Worm (Caenorhabditis elegans): Measurements from ENCODE around the gene thn-5.

Gene thn-5

ce11 chrIV:5230530-5230929 is at the start of gene thn-5:
thn-5 (plus strand) TSS chrIV:5230830.
- TF ChIP-seq lin-39 (tag; optimal IDR thresholded peaks at IDR 0.05) (no peak), ztf-11 (tag; optimal IDR thresholded peaks at IDR 0.05) (no peak), pha-4 (tag; optimal IDR thresholded peaks at IDR 0.05) (no peak), nhr-28 (tag; optimal IDR thresholded peaks at IDR 0.05) (no peak), elt-2 (tag; optimal IDR thresholded peaks at IDR 0.05) (no peak), nhr-43 (tag; optimal IDR thresholded peaks at IDR 0.05; ENCODE audit: poor library complexity, severe bottlenecking) (no peak), ceh-28 (tag; optimal IDR thresholded peaks at IDR 0.05) (no peak), ceh-16 (tag; optimal IDR thresholded peaks at IDR 0.05) (no peak), nhr-67 (tag; optimal IDR thresholded peaks at IDR 0.05) (no peak), nhr-76 (tag; optimal IDR thresholded peaks at IDR 0.05) (no peak), nfya-1 (tag; optimal IDR thresholded peaks at IDR 0.05; ENCODE audit: insufficient read depth) (no peak), elt-3 (tag; optimal IDR thresholded peaks at IDR 0.05) (no peak), nhr-12 (tag; optimal IDR thresholded peaks at IDR 0.05) (no peak), sea-2 (GFP tag; optimal IDR thresholded peaks at IDR 0.05) (no peak), tbx-2 (tag; optimal IDR thresholded peaks at IDR 0.05) (no peak)

DNA sequence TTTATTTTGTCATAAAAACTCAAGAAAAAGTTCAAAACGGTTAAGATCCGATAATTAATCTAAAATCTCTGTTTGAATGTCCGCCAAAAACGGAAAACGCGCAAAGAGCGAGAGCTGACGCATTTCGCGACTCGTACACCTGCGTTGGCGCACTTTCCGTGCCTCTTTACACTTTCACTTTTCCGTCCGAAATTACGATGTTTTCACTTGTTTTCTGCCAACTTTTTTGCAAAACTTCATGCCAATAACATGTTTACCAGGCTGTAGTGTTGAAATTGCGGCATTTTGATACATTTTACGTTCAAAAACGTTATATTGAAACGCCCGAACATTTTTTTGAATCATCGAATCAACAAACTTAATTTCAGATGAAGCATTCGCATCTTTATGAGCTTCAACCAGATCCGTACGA is 46.9 kb upstream of the thn-5 start, which contains the start of gene W03F8.4:
TSS of gene W03F8.4 (plus strand) at position 369 of the 412 bp plus-strand sequence.
- TF ChIP-seq zag-1 (tag; optimal IDR thresholded peaks at IDR 0.05) (no peak), ceh-28 (tag; optimal IDR thresholded peaks at IDR 0.05) (peak; percentile 87), elt-2 (tag; optimal IDR thresholded peaks at IDR 0.05) (peak; percentile 62), lsy-12 (tag; optimal IDR thresholded peaks at IDR 0.05) (peak; percentile 91), ceh-82 (tag; optimal IDR thresholded peaks at IDR 0.05) (peak; percentile 87), R02D3.7 (tag; optimal IDR thresholded peaks at IDR 0.05) (peak; percentile 88), nhr-12 (tag; optimal IDR thresholded peaks at IDR 0.05) (no peak), unc-62 (GFP tag; optimal IDR thresholded peaks at IDR 0.05) (no peak), mdl-1 (tag; optimal IDR thresholded peaks at IDR 0.05) (no peak), skn-1 (tag; optimal IDR thresholded peaks at IDR 0.05) (peak; percentile 84), nhr-23 (tag; optimal IDR thresholded peaks at IDR 0.05) (peak; percentile 97), nhr-76 (tag; optimal IDR thresholded peaks at IDR 0.05) (no peak), nhr-11 (tag; optimal IDR thresholded peaks at IDR 0.05) (peak; percentile 35), mml-1 (tag; optimal IDR thresholded peaks at IDR 0.05) (no peak), nhr-28 (tag; optimal IDR thresholded peaks at IDR 0.05) (no peak), ZK546.5 (tag; optimal IDR thresholded peaks at IDR 0.05) (no peak), nhr-237 (tag; optimal IDR thresholded peaks at IDR 0.05) (no peak), nhr-25 (tag; optimal IDR thresholded peaks at IDR 0.05) (peak; percentile 96), eor-1 (tag; optimal IDR thresholded peaks at IDR 0.05) (no peak), aly-2 (tag; optimal IDR thresholded peaks at IDR 0.05) (peak; percentile 28), ztf-4 (tag; optimal IDR thresholded peaks at IDR 0.05) (peak; percentile 74), nhr-77 (tag; optimal IDR thresholded peaks at IDR 0.05) (peak; percentile 74), egl-5 (tag; optimal IDR thresholded peaks at IDR 0.05) (peak; percentile 92), nhr-67 (tag; optimal IDR thresholded peaks at IDR 0.05) (no peak), jun-1 (tag; optimal IDR thresholded peaks at IDR 0.05) (peak; percentile 83), tbx-2 (tag; optimal IDR thresholded peaks at IDR 0.05) (peak; percentile 92), hmg-11 (tag; optimal IDR thresholded peaks at IDR 0.05) (peak; percentile 88), ceh-9 (tag; optimal IDR thresholded peaks at IDR 0.05) (no peak), unc-39 (tag; optimal IDR thresholded peaks at IDR 0.05) (no peak), snpc-4 (tag; optimal IDR thresholded peaks at IDR 0.05) (peak; percentile 93), nfya-1 (tag; optimal IDR thresholded peaks at IDR 0.05; ENCODE audit: insufficient read depth) (peak; percentile 91), sea-2 (GFP tag; optimal IDR thresholded peaks at IDR 0.05) (no peak), ztf-11 (tag; optimal IDR thresholded peaks at IDR 0.05) (no peak), daf-12 (tag; optimal IDR thresholded peaks at IDR 0.05) (no peak), elt-3 (tag; optimal IDR thresholded peaks at IDR 0.05) (peak in 1 of 3 experiments; percentile 49), lin-39 (tag; optimal IDR thresholded peaks at IDR 0.05) (peak; percentile 71), fos-1 (tag; optimal IDR thresholded peaks at IDR 0.05) (no peak), fkh-2 (tag; optimal IDR thresholded peaks at IDR 0.05) (no peak), nhr-43 (tag; optimal IDR thresholded peaks at IDR 0.05; ENCODE audit: poor library complexity, severe bottlenecking) (peak; percentile 91), pqm-1 (tag; optimal IDR thresholded peaks at IDR 0.05) (peak; percentile 42), lin-15B (tag; optimal IDR thresholded peaks at IDR 0.05) (peak; percentile 96), ceh-16 (tag; optimal IDR thresholded peaks at IDR 0.05) (no peak), fkh-10 (GFP tag; optimal IDR thresholded peaks at IDR 0.05) (no peak), elt-1 (tag; optimal IDR thresholded peaks at IDR 0.05) (peak; percentile 69), egl-27 (tag; optimal IDR thresholded peaks at IDR 0.05) (peak; percentile 24), pha-4 (tag; optimal IDR thresholded peaks at IDR 0.05) (peak; percentile 94), ama-1 (optimal IDR thresholded peaks at IDR 0.05) (peak; percentile 53)
